Fruit fly (Drosophila melanogaster): Measurements from ENCODE around the gene fan.

fan gene

dm6 chr3L:8108886-8109285 is at the start of gene fan:
TSS of gene fan (plus strand) at chr3L:8109132.
- TF ChIP-seq h (optimal IDR thresholded peaks at IDR 0.05) (no peak), insv (optimal IDR thresholded peaks at IDR 0.05) (no peak), ttk (optimal IDR thresholded peaks at IDR 0.05) (no peak), Myc (optimal IDR thresholded peaks at IDR 0.05) (no peak), Sin3A (optimal IDR thresholded peaks at IDR 0.05) (no peak), psq (optimal IDR thresholded peaks at IDR 0.05) (no peak)

dm6 chr3L:8059627-8060166 is 49.2 kb upstream of the fan start:
- TF ChIP-seq Sin3A (optimal IDR thresholded peaks at IDR 0.05), result no peak
- TF ChIP-seq ttk (optimal IDR thresholded peaks at IDR 0.05), result no peak
- TF ChIP-seq psq (optimal IDR thresholded peaks at IDR 0.05), result no peak
- no peak for TF ChIP-seq insv (optimal IDR thresholded peaks at IDR 0.05)
- TF ChIP-seq h (optimal IDR thresholded peaks at IDR 0.05), result no peak
- TF ChIP-seq Myc (optimal IDR thresholded peaks at IDR 0.05), result no peak

- TF ChIP-seq psq (optimal IDR thresholded peaks at IDR 0.05), result no peak
- no peak for TF ChIP-seq ttk (optimal IDR thresholded peaks at IDR 0.05)
- TF ChIP-seq Myc (optimal IDR thresholded peaks at IDR 0.05), result no peak
- TF ChIP-seq insv (optimal IDR thresholded peaks at IDR 0.05), result no peak
- no peak for TF ChIP-seq h (optimal IDR thresholded peaks at IDR 0.05)
- no peak for TF ChIP-seq Sin3A (optimal IDR thresholded peaks at IDR 0.05)
Measured at dm6 chr3L:8063214-8064156, 45.4 kb upstream of the fan start, which contains the start of gene Sarm. TSS of gene Sarm (plus strand) at chr3L:8063874.

- TF ChIP-seq insv (optimal IDR thresholded peaks at IDR 0.05) (no peak), Sin3A (optimal IDR thresholded peaks at IDR 0.05) (no peak), ttk (optimal IDR thresholded peaks at IDR 0.05) (no peak), Myc (optimal IDR thresholded peaks at IDR 0.05) (no peak), h (optimal IDR thresholded peaks at IDR 0.05) (no peak), psq (optimal IDR thresholded peaks at IDR 0.05) (no peak)
Measured at dm6 chr3L:8065575-8066410, 43.1 kb upstream of the fan start.

- no peak for TF ChIP-seq Sin3A (optimal IDR thresholded peaks at IDR 0.05)
- TF ChIP-seq ttk (optimal IDR thresholded peaks at IDR 0.05), result no peak
- TF ChIP-seq Myc (optimal IDR thresholded peaks at IDR 0.05), result no peak
- no peak for TF ChIP-seq psq (optimal IDR thresholded peaks at IDR 0.05)
- no peak for TF ChIP-seq h (optimal IDR thresholded peaks at IDR 0.05)
- no peak for TF ChIP-seq insv (optimal IDR thresholded peaks at IDR 0.05)
Measured at dm6 chr3L:8067491-8067890, 41.4 kb upstream of the fan start.

dm6 chr3L:8068061-8068460 is 40.9 kb upstream of the fan start:
- TF ChIP-seq psq (optimal IDR thresholded peaks at IDR 0.05) (no peak), Myc (optimal IDR thresholded peaks at IDR 0.05) (no peak), ttk (optimal IDR thresholded peaks at IDR 0.05) (no peak)

dm6 chr3L:8069167-8069566 is 39.8 kb upstream of the fan start, which contains the start of gene CG42590:
TSS of gene CG42590 (minus strand) at chr3L:8069267.
- TF ChIP-seq psq (optimal IDR thresholded peaks at IDR 0.05), result no peak
- TF ChIP-seq Myc (optimal IDR thresholded peaks at IDR 0.05), result no peak
- no peak for TF ChIP-seq Sin3A (optimal IDR thresholded peaks at IDR 0.05)
- TF ChIP-seq insv (optimal IDR thresholded peaks at IDR 0.05), result no peak
- no peak for TF ChIP-seq ttk (optimal IDR thresholded peaks at IDR 0.05)
- no peak for TF ChIP-seq h (optimal IDR thresholded peaks at IDR 0.05)

- no peak for TF ChIP-seq Sin3A (optimal IDR thresholded peaks at IDR 0.05)
- no peak for TF ChIP-seq Myc (optimal IDR thresholded peaks at IDR 0.05)
- TF ChIP-seq ttk (optimal IDR thresholded peaks at IDR 0.05), result no peak
Measured at dm6 chr3L:8069860-8070259, 39.1 kb upstream of the fan start, which contains the start of gene CG42591. TSS of gene CG42591 (minus strand) at chr3L:8069960.

- TF ChIP-seq h (optimal IDR thresholded peaks at IDR 0.05) (no peak), Myc (optimal IDR thresholded peaks at IDR 0.05) (no peak), psq (optimal IDR thresholded peaks at IDR 0.05) (no peak), insv (optimal IDR thresholded peaks at IDR 0.05) (no peak), Sin3A (optimal IDR thresholded peaks at IDR 0.05) (no peak), ttk (optimal IDR thresholded peaks at IDR 0.05) (no peak)
Measured at dm6 chr3L:8071192-8071591, 37.7 kb upstream of the fan start.

- no peak for TF ChIP-seq Sin3A (optimal IDR thresholded peaks at IDR 0.05)
- TF ChIP-seq insv (optimal IDR thresholded peaks at IDR 0.05), result no peak
- TF ChIP-seq h (optimal IDR thresholded peaks at IDR 0.05), result no peak
- TF ChIP-seq psq (optimal IDR thresholded peaks at IDR 0.05), result no peak
- TF ChIP-seq ttk (optimal IDR thresholded peaks at IDR 0.05), result no peak
- no peak for TF ChIP-seq Myc (optimal IDR thresholded peaks at IDR 0.05)
Measured at dm6 chr3L:8071693-8072260, 37.2 kb upstream of the fan start.

dm6 chr3L:8072720-8073119 is 36.2 kb upstream of the fan start:
- TF ChIP-seq Sin3A (optimal IDR thresholded peaks at IDR 0.05), result no peak
- TF ChIP-seq ttk (optimal IDR thresholded peaks at IDR 0.05), result no peak
- no peak for TF ChIP-seq insv (optimal IDR thresholded peaks at IDR 0.05)
- TF ChIP-seq psq (optimal IDR thresholded peaks at IDR 0.05), result no peak
- no peak for TF ChIP-seq h (optimal IDR thresholded peaks at IDR 0.05)
- no peak for TF ChIP-seq Myc (optimal IDR thresholded peaks at IDR 0.05)
